Fruit fly (Drosophila melanogaster) whole organism, wandering third instar larva: ENCODE measurements around the gene Cpr100A.

Source experiments
- CG32264 ChIP-seq: fragments of 200-800 bp; sonication (Bioruptor generic); optimal IDR thresholded peaks from 2 replicates; lab custom pipeline; 2016; ENCODE audit warnings: missing biosample characterization, missing genetic modification characterization
- CG9705 ChIP-seq: fragments of 200-800 bp; sonication (Bioruptor generic); optimal IDR thresholded peaks from 2 replicates; lab custom pipeline; 2018; ENCODE audit warnings: missing biosample characterization, mild to moderate bottlenecking, missing genetic modification characterization
- CrebA ChIP-seq: fragments of 200-800 bp; sonication (Bioruptor generic); optimal IDR thresholded peaks from 2 replicates; lab custom pipeline; 2016; ENCODE audit warnings: missing biosample characterization, mild to moderate bottlenecking, missing genetic modification characterization, borderline replicate concordance
- Dfd ChIP-seq: fragments of >200 bp; optimal IDR thresholded peaks from 2 replicates; lab custom pipeline; 2017; ENCODE audit warnings: missing biosample characterization, missing genetic modification characterization
- Dif ChIP-seq: fragments of 200-275, 200-300 bp; sonication (Bioruptor generic); optimal IDR thresholded peaks from 2 replicates; lab custom pipeline; 2018; ENCODE audit warnings: missing biosample characterization, missing genetic modification characterization; ENCODE audit not compliant: partially characterized antibody
- GATAd ChIP-seq: sonication (Bioruptor generic); optimal IDR thresholded peaks from 2 replicates; lab custom pipeline; 2016; ENCODE audit warnings: missing biosample characterization, missing genetic modification characterization
- HLH106 ChIP-seq: fragments of 200-800 bp; optimal IDR thresholded peaks from 3 replicates; lab custom pipeline; 2019; ENCODE audit warnings: missing biosample characterization, mild to moderate bottlenecking, missing genetic modification characterization, moderate library complexity
- Hnf4 ChIP-seq: fragments of 200-800 bp; sonication (Bioruptor generic); optimal IDR thresholded peaks from 2 replicates; lab custom pipeline; 2016; ENCODE audit warnings: missing biosample characterization, mild to moderate bottlenecking, missing genetic modification characterization
- Hr78 ChIP-seq: fragments of >200 bp; optimal IDR thresholded peaks from 2 replicates; lab custom pipeline; 2017; ENCODE audit warnings: missing biosample characterization, missing genetic modification characterization
- Hr83 ChIP-seq: fragments of 200-300 bp; sonication (Bioruptor generic); optimal IDR thresholded peaks from 2 replicates; lab custom pipeline; 2016; ENCODE audit warnings: missing biosample characterization, mild to moderate bottlenecking, missing genetic modification characterization, moderate library complexity; ENCODE audit not compliant: poor library complexity, severe bottlenecking
- Jra ChIP-seq: sonication (Bioruptor generic); optimal IDR thresholded peaks from 2 replicates; lab custom pipeline; 2016; ENCODE audit warnings: missing biosample characterization, missing genetic modification characterization
- Mio ChIP-seq: sonication (Bioruptor generic); optimal IDR thresholded peaks from 2 replicates; lab custom pipeline; 2016; ENCODE audit warnings: missing biosample characterization, missing genetic modification characterization
- N ChIP-seq: fragments of >200 bp; optimal IDR thresholded peaks from 2 replicates; lab custom pipeline; 2018; ENCODE audit warnings: missing biosample characterization, missing external identifiers, missing genetic modification characterization
- OdsH ChIP-seq: fragments of 200-800 bp; sonication (Bioruptor generic); optimal IDR thresholded peaks from 2 replicates; lab custom pipeline; 2016; ENCODE audit warnings: missing biosample characterization, mild to moderate bottlenecking, missing genetic modification characterization
- Rel ChIP-seq, 2 experiments: fragments of 200-800 bp; sonication (Bioruptor generic) in 1 of 2; optimal IDR thresholded peaks; 2 replicates in 1 of 2; 3 replicates in 1 of 2; lab custom pipeline; 2016 to 2019; ENCODE audit warnings: mild to moderate bottlenecking in 2 of 2, missing biosample characterization in 2 of 2, missing genetic modification characterization in 2 of 2, moderate library complexity in 1 of 2
- Sp1 ChIP-seq: fragments of 200-800 bp; sonication (Bioruptor generic); optimal IDR thresholded peaks from 3 replicates; lab custom pipeline; 2019; ENCODE audit warnings: missing biosample characterization, mild to moderate bottlenecking, missing genetic modification characterization, moderate library complexity
- Vsx2 ChIP-seq: fragments of 200-300, 225-300 bp; sonication (Bioruptor generic); optimal IDR thresholded peaks from 2 replicates; lab custom pipeline; 2018; ENCODE audit warnings: missing biosample characterization, missing genetic modification characterization; ENCODE audit not compliant: partially characterized antibody
- br ChIP-seq: fragments of 200-800 bp; sonication (Bioruptor generic); optimal IDR thresholded peaks from 2 replicates; lab custom pipeline; 2016; ENCODE audit warnings: missing biosample characterization, missing genetic modification characterization
- brk ChIP-seq: fragments of 200-800 bp; sonication (Bioruptor generic); optimal IDR thresholded peaks from 2 replicates; lab custom pipeline; 2016; ENCODE audit warnings: missing biosample characterization, mild to moderate bottlenecking, missing genetic modification characterization
- dl ChIP-seq, 2 experiments: fragments of 175-275, 200-275 bp in 1 of 2; fragments of 200-275 bp in 1 of 2; sonication (Bioruptor generic); optimal IDR thresholded peaks; lab custom pipeline; 2018; ENCODE audit warnings: mild to moderate bottlenecking in 2 of 2, missing biosample characterization in 2 of 2, missing genetic modification characterization in 2 of 2, moderate library complexity in 2 of 2; ENCODE audit not compliant: partially characterized antibody in 2 of 2, insufficient read depth in 1 of 2
- dmrt93B ChIP-seq: fragments of 200-800 bp; sonication (Bioruptor generic); optimal IDR thresholded peaks from 2 replicates; lab custom pipeline; 2018; ENCODE audit warnings: missing biosample characterization, mild to moderate bottlenecking, missing genetic modification characterization
- dsf ChIP-seq: sonication (Bioruptor generic); optimal IDR thresholded peaks from 2 replicates; lab custom pipeline; 2016; ENCODE audit warnings: missing biosample characterization, missing genetic modification characterization, borderline replicate concordance
- ey ChIP-seq: fragments of 200-800 bp; sonication (Bioruptor generic); optimal IDR thresholded peaks from 2 replicates; lab custom pipeline; 2016; ENCODE audit warnings: missing biosample characterization, missing genetic modification characterization
- foxo ChIP-seq, 2 experiments: fragments of 200-800 bp; sonication (Bioruptor generic); optimal IDR thresholded peaks; 2 replicates in 1 of 2; 3 replicates in 1 of 2; lab custom pipeline; 2016 to 2017; ENCODE audit warnings: missing biosample characterization in 2 of 2, missing genetic modification characterization in 2 of 2
- fru ChIP-seq: fragments of 200-800 bp; sonication (Bioruptor generic); optimal IDR thresholded peaks from 3 replicates; lab custom pipeline; 2016; ENCODE audit warnings: missing biosample characterization, mild to moderate bottlenecking, missing genetic modification characterization
- h ChIP-seq: fragments of 200-800 bp; sonication (Bioruptor generic); optimal IDR thresholded peaks from 3 replicates; lab custom pipeline; 2016; ENCODE audit warnings: missing biosample characterization, mild to moderate bottlenecking, missing genetic modification characterization
- jim ChIP-seq: fragments of 175-275, 200-325 bp; sonication (Bioruptor generic); optimal IDR thresholded peaks from 2 replicates; lab custom pipeline; 2016; ENCODE audit warnings: missing biosample characterization, mild to moderate bottlenecking, missing genetic modification characterization
- lola ChIP-seq: fragments of >200 bp; optimal IDR thresholded peaks from 2 replicates; lab custom pipeline; 2017; ENCODE audit warnings: missing biosample characterization, missing genetic modification characterization
- pan ChIP-seq: fragments of >200 bp; optimal IDR thresholded peaks from 2 replicates; lab custom pipeline; 2017
- psq ChIP-seq: fragments of 200-800 bp; sonication (Bioruptor generic); optimal IDR thresholded peaks from 3 replicates; lab custom pipeline; 2017; ENCODE audit warnings: missing biosample characterization, mild to moderate bottlenecking, missing genetic modification characterization, moderate library complexity
- rgr ChIP-seq: fragments of 200-800 bp; sonication (Bioruptor generic); optimal IDR thresholded peaks from 3 replicates; lab custom pipeline; 2016; ENCODE audit warnings: missing biosample characterization, mild to moderate bottlenecking, missing genetic modification characterization
- sage ChIP-seq: fragments of 200-800 bp; sonication (Bioruptor generic); optimal IDR thresholded peaks from 2 replicates; lab custom pipeline; 2016; ENCODE audit warnings: missing biosample characterization, mild to moderate bottlenecking, missing genetic modification characterization
- sv ChIP-seq: fragments of 200-800 bp; sonication (Bioruptor generic); optimal IDR thresholded peaks from 3 replicates; lab custom pipeline; 2016; ENCODE audit warnings: missing biosample characterization, missing genetic modification characterization
- tai ChIP-seq: sonication (Bioruptor generic); optimal IDR thresholded peaks from 2 replicates; lab custom pipeline; 2016; ENCODE audit warnings: missing biosample characterization, missing genetic modification characterization
- usp ChIP-seq: fragments of >200 bp; optimal IDR thresholded peaks from 2 replicates; lab custom pipeline; 2017; ENCODE audit warnings: missing biosample characterization, missing genetic modification characterization
- woc ChIP-seq: sonication (Bioruptor generic); optimal IDR thresholded peaks from 2 replicates; lab custom pipeline; 2016; ENCODE audit warnings: missing biosample characterization, mild to moderate bottlenecking, missing genetic modification characterization

The Cpr100A gene

DNA sequence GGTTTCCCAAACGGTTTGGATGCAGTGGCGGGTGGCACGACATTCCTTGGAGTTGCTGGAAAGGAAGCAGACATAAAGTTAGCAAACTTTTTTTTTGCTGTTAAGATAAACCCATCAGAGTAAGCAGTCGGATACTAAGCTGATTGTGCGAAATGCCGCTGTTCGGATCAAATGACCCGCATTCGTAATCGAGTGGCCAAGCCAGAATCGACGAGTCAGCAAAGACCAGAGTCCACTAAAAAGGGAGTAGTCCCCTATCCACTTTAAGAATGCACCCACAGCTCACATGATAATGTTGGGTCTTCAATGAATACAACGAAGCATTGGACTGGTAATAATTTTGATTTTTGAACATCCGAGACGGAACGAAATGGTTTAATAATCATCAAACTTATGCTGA, 19.5 kb downstream of the Cpr100A start:
- TF ChIP-seq dsf, result no peak
- TF ChIP-seq sv, result no peak
- TF ChIP-seq Vsx2, result no peak
- no peak for TF ChIP-seq usp (GFP tag; lab: Kevin White, UChicago)
- no peak for TF ChIP-seq psq (GFP tag; lab: Kevin White, UChicago)
- TF ChIP-seq dmrt93B, result no peak
- TF ChIP-seq brk (GFP tag; lab: Kevin White, UChicago), result no peak
- TF ChIP-seq Rel (GFP tag; optimal IDR thresholded peaks at IDR 0.05; lab: Kevin White, UChicago), result no peak
- TF ChIP-seq Rel (tag; optimal IDR thresholded peaks at IDR 0.05; lab: Kevin White, UChicago), result no peak
- TF ChIP-seq h (GFP tag; lab: Kevin White, UChicago), result no peak
- no peak for TF ChIP-seq Hr83 (GFP tag; lab: Kevin White, UChicago)
- TF ChIP-seq sage (GFP tag; lab: Kevin White, UChicago), result no peak
- TF ChIP-seq, all 38 proteins: peak for 0

DNA sequence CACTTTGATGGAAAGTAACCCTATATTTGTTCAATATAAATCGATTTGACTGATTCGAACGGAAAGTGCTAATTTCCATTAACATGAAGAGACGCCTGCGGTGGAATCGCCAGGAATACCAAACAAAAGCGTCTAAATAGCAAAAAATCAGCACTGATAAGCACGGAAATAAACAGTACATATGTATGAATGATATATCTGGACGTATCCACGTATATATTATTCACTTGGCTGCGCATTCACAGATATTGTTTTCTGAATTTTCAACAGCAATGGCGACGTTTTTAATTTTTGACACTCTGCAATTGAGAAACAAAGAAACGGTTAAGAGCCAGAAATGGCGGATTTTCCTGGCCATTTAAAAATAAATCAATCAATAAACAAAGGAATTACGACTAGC, 20.0 kb downstream of the Cpr100A start:
- TF ChIP-seq GATAd (no peak), foxo (GFP tag; optimal IDR thresholded peaks at IDR 0.05; lab: Kevin White, UChicago) (no peak), sage (GFP tag; lab: Kevin White, UChicago) (no peak), woc (GFP tag; lab: Kevin White, UChicago) (no peak), fru (GFP tag; lab: Kevin White, UChicago) (no peak)

DNA sequence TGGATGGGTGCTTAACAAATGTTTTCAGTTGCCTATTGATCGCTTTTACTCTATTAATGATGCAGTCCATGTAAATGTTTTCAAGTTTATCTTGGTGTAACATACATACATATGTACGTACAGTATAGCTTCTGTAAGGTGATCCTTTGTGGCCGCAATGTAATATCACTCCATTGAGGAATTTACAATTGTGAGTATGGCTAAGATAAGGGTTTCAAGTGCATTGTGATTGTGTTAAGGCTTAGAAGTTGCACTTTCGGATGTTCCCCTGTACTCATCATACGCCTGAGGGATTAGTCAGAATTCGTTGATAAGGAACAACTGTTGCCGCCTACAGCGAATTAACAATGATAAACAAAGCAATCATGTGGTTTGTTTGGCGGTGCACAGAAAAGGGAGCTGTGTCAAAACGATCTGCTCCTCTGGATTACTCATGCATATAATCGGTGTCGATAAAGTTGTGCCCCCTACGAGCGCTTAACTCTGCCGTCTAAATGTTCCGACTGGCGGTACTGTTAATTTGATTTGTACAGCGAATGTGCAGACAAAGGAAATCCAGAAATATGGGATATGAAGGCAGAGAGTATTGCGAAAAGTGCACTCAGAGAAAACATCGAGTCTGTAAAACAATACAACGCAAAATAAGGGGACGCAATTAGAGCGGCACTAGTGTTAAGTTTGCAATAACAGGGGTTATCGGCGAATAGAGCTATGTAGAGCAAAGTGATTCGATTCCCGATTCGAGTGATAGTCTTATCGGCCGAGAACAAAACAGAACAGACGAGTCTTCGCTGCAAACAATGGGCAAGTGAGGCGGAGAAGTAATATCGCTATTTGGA, 20.6 kb downstream of the Cpr100A start:
- TF ChIP-seq Dif (GFP tag; lab: Kevin White, UChicago) (no peak), N (GFP tag; lab: Kevin White, UChicago) (no peak), dmrt93B (peak; percentile 63), h (GFP tag; lab: Kevin White, UChicago) (peak; percentile 90), GATAd (peak; percentile 24), Dfd (GFP tag; lab: Kevin White, UChicago) (no peak), pan (lab: Kevin White, UChicago) (no peak), sv (no peak), dsf (peak; percentile 9), Hnf4 (peak; percentile 83), usp (GFP tag; lab: Kevin White, UChicago) (no peak), woc (GFP tag; lab: Kevin White, UChicago) (peak; percentile 70), brk (GFP tag; lab: Kevin White, UChicago) (no peak), HLH106 (tag; lab: Kevin White, UChicago) (peak; percentile 86), CrebA (GFP tag; lab: Kevin White, UChicago) (no peak), Rel (GFP tag; optimal IDR thresholded peaks at IDR 0.05; lab: Kevin White, UChicago) (peak; percentile 27), Rel (tag; optimal IDR thresholded peaks at IDR 0.05; lab: Kevin White, UChicago) (peak; percentile 41), lola (no peak), Mio (GFP tag; lab: Kevin White, UChicago) (peak; percentile 64), CG9705 (GFP tag; lab: Kevin White, UChicago) (peak; percentile 60), rgr (peak; percentile 90), Sp1 (GFP tag; lab: Kevin White, UChicago) (peak; percentile 75), sage (GFP tag; lab: Kevin White, UChicago) (peak; percentile 21), psq (GFP tag; lab: Kevin White, UChicago) (peak; percentile 63), OdsH (GFP tag; lab: Kevin White, UChicago) (peak; percentile 81), Jra (peak; percentile 47), fru (GFP tag; lab: Kevin White, UChicago) (peak; percentile 86), Hr83 (GFP tag; lab: Kevin White, UChicago) (peak; percentile 64), CG32264 (GFP tag; lab: Kevin White, UChicago) (peak; percentile 66), dl (GFP tag; optimal IDR thresholded peaks at IDR 0.05; lab: Kevin White, UChicago; ENCODE audit: insufficient read depth in 1 of 2, partially characterized antibody in 2 of 2) (no peak), foxo (GFP tag; optimal IDR thresholded peaks at IDR 0.05; lab: Kevin White, UChicago) (peak; percentile 24 to 89), jim (no peak), ey (GFP tag; lab: Kevin White, UChicago) (peak; percentile 88), br (peak; percentile 84), tai (no peak), Vsx2 (no peak), Hr78 (no peak)
